Worm (Caenorhabditis elegans) whole organism, midembryonic: ENCODE data around the gene Y73B6BL.289.

ENCODE experiments used
- T22C8.4 ChIP-seq: fragments of 200-800 bp; sonication (Bioruptor generic); IDR thresholded peaks from 2 replicates; pipeline ENCODE4 v1.3.6; 2022; ENCODE audit warnings: missing genetic modification characterization, missing compliant biosample characterization
- cog-1 ChIP-seq: sonication (generic microtip); optimal IDR thresholded peaks from 2 replicates; lab custom pipeline; 2016; ENCODE audit warnings: missing genetic modification characterization, missing compliant biosample characterization
- flt-1 ChIP-seq: fragments of 200-800 bp; sonication (Bioruptor generic); IDR thresholded peaks from 2 replicates; pipeline ENCODE4 v1.3.6; 2022; ENCODE audit warnings: missing genetic modification characterization, missing compliant biosample characterization
- klf-2 ChIP-seq: fragments of 200-800 bp; sonication (Bioruptor generic); conservative IDR thresholded peaks from 2 replicates; pipeline ENCODE4 v1.3.6; 2022; ENCODE audit warnings: missing genetic modification reagents, missing genetic modification characterization, missing compliant biosample characterization
- med-1 ChIP-seq: sonication (generic microtip); optimal IDR thresholded peaks from 2 replicates; lab custom pipeline; 2017; ENCODE audit warnings: missing genetic modification characterization, mild to moderate bottlenecking, missing compliant biosample characterization, antibody characterized with exemption, missing genetic modification reagents; ENCODE audit not compliant: insufficient read depth
- ref-1 ChIP-seq: fragments of 200-800 bp; sonication (Bioruptor generic); conservative IDR thresholded peaks from 2 replicates; pipeline ENCODE4 v1.3.6; 2022; ENCODE audit warnings: missing genetic modification reagents, missing genetic modification characterization, missing compliant biosample characterization
- tab-1 ChIP-seq: fragments of 200-800 bp; sonication (Bioruptor generic); IDR thresholded peaks from 2 replicates; pipeline ENCODE4 v1.3.6; 2022; ENCODE audit warnings: missing genetic modification characterization, missing compliant biosample characterization
- ztf-23 ChIP-seq: fragments of 200-800 bp; sonication (Bioruptor generic); IDR thresholded peaks from 2 replicates; pipeline ENCODE4 v1.3.6; 2022; ENCODE audit warnings: missing genetic modification reagents, missing genetic modification characterization, missing compliant biosample characterization
- ztf-29 ChIP-seq: fragments of 200-800 bp; sonication (Bioruptor generic); IDR thresholded peaks from 2 replicates; pipeline ENCODE4 v1.3.6; 2022; ENCODE audit warnings: missing genetic modification reagents, missing genetic modification characterization, missing compliant biosample characterization

Y73B6BL.289 gene

ce11 chrIV:6372993-6373392 is 25.7 kb downstream of the Y73B6BL.289 start, which contains the start of gene smg-3:
Gene smg-3 (minus strand): TSS chrIV:6373093.
- TF ChIP-seq ref-1 (GFP tag; lab: Robert Waterston, UW) (no peak), med-1 (GFP tag; lab: Kevin White, UChicago) (no peak), klf-2 (no peak), T22C8.4 (no peak), ztf-29 (no peak), flt-1 (GFP tag; lab: Robert Waterston, UW) (no peak), tab-1 (no peak), cog-1 (tag; lab: Kevin White, UChicago) (no peak), ztf-23 (GFP tag; lab: Robert Waterston, UW) (no peak)

ce11 chrIV:6373721-6374120 is 26.4 kb downstream of the Y73B6BL.289 start:
- TF ChIP-seq ztf-23 (GFP tag; lab: Robert Waterston, UW), result no peak
- no peak for TF ChIP-seq tab-1
- TF ChIP-seq flt-1 (GFP tag; lab: Robert Waterston, UW), result no peak
- no peak for TF ChIP-seq klf-2
- TF ChIP-seq med-1 (GFP tag; lab: Kevin White, UChicago), result no peak
- no peak for TF ChIP-seq cog-1 (tag; lab: Kevin White, UChicago)
- no peak for TF ChIP-seq T22C8.4
- no peak for TF ChIP-seq ztf-29
- no peak for TF ChIP-seq ref-1 (GFP tag; lab: Robert Waterston, UW)

- TF ChIP-seq ztf-29, result no peak
- no peak for TF ChIP-seq med-1 (GFP tag; lab: Kevin White, UChicago)
- TF ChIP-seq tab-1, result no peak
- TF ChIP-seq ref-1 (GFP tag; lab: Robert Waterston, UW), result no peak
- TF ChIP-seq T22C8.4, result no peak
- no peak for TF ChIP-seq flt-1 (GFP tag; lab: Robert Waterston, UW)
- TF ChIP-seq cog-1 (tag; lab: Kevin White, UChicago), result no peak
Observed at ce11 chrIV:6376473-6377115, 29.3 kb downstream of the Y73B6BL.289 start, which contains the start of the genes hrpf-2 and bli-6. Gene hrpf-2 (minus strand): TSS chrIV:6376523. Gene bli-6 (plus strand): TSS chrIV:6377065.

ce11 chrIV:6377335-6378069 is 30.2 kb downstream of the Y73B6BL.289 start:
- TF ChIP-seq flt-1 (GFP tag; lab: Robert Waterston, UW) (no peak), cog-1 (tag; lab: Kevin White, UChicago) (no peak), ztf-23 (GFP tag; lab: Robert Waterston, UW) (no peak), T22C8.4 (no peak), med-1 (GFP tag; lab: Kevin White, UChicago) (no peak), ref-1 (GFP tag; lab: Robert Waterston, UW) (no peak), ztf-29 (no peak), tab-1 (no peak), klf-2 (no peak)

ce11 chrIV:6378398-6378797 is 31.1 kb downstream of the Y73B6BL.289 start:
- TF ChIP-seq cog-1 (tag; lab: Kevin White, UChicago), result no peak
- TF ChIP-seq klf-2, result no peak
- no peak for TF ChIP-seq flt-1 (GFP tag; lab: Robert Waterston, UW)
- no peak for TF ChIP-seq tab-1
- TF ChIP-seq ref-1 (GFP tag; lab: Robert Waterston, UW), result no peak
- TF ChIP-seq ztf-29, result no peak
- TF ChIP-seq ztf-23 (GFP tag; lab: Robert Waterston, UW), result no peak
- TF ChIP-seq med-1 (GFP tag; lab: Kevin White, UChicago), result no peak
- TF ChIP-seq T22C8.4, result no peak

- TF ChIP-seq ztf-23 (GFP tag; lab: Robert Waterston, UW) (no peak), T22C8.4 (no peak), tab-1 (no peak), flt-1 (GFP tag; lab: Robert Waterston, UW) (no peak), ref-1 (GFP tag; lab: Robert Waterston, UW) (no peak), klf-2 (no peak), ztf-29 (no peak), cog-1 (tag; lab: Kevin White, UChicago) (no peak), med-1 (GFP tag; lab: Kevin White, UChicago) (no peak)
Observed at ce11 chrIV:6383970-6384369, 36.7 kb downstream of the Y73B6BL.289 start, which contains the start of gene shl-1. Gene shl-1 (minus strand): TSS chrIV:6384070.

ce11 chrIV:6385010-6385409 is 37.7 kb downstream of the Y73B6BL.289 start:
- TF ChIP-seq cog-1 (tag; lab: Kevin White, UChicago), result no peak
- TF ChIP-seq tab-1, result no peak
- TF ChIP-seq ztf-23 (GFP tag; lab: Robert Waterston, UW), result no peak
- TF ChIP-seq med-1 (GFP tag; lab: Kevin White, UChicago), result no peak
- TF ChIP-seq ztf-29, result no peak
- TF ChIP-seq ref-1 (GFP tag; lab: Robert Waterston, UW), result no peak
- no peak for TF ChIP-seq T22C8.4
- TF ChIP-seq klf-2, result no peak
- no peak for TF ChIP-seq flt-1 (GFP tag; lab: Robert Waterston, UW)

- no peak for TF ChIP-seq klf-2
- no peak for TF ChIP-seq ztf-29
- no peak for TF ChIP-seq flt-1 (GFP tag; lab: Robert Waterston, UW)
- TF ChIP-seq ztf-23 (GFP tag; lab: Robert Waterston, UW), result no peak
- no peak for TF ChIP-seq T22C8.4
- no peak for TF ChIP-seq ref-1 (GFP tag; lab: Robert Waterston, UW)
- TF ChIP-seq med-1 (GFP tag; lab: Kevin White, UChicago), result no peak
Observed at ce11 chrIV:6388550-6388949, 41.2 kb downstream of the Y73B6BL.289 start.

ce11 chrIV:6391566-6391965 is 44.3 kb downstream of the Y73B6BL.289 start:
- TF ChIP-seq ztf-23 (GFP tag; lab: Robert Waterston, UW), result no peak
